Worm (Caenorhabditis elegans) whole organism, L1 larva: ENCODE measurements around the gene clec-175.

Experiments
- ceh-82 ChIP-seq, 3 experiments: fragments of 150-350 bp in 1 of 3; sonication (generic microtip) in 2 of 3; optimal IDR thresholded peaks; 2 replicates each; lab custom pipeline; 2014 to 2017; ENCODE audit warnings: missing biosample characterization in 3 of 3, missing genetic modification characterization in 3 of 3
- efl-3 ChIP-seq: fragments of 200-800 bp; sonication (Bioruptor generic); optimal IDR thresholded peaks from 2 replicates; lab custom pipeline; 2018; ENCODE audit warnings: mild to moderate bottlenecking, missing genetic modification characterization, missing compliant biosample characterization
- fos-1 ChIP-seq: fragments of 150-350 bp; optimal IDR thresholded peaks from 2 replicates; lab custom pipeline; 2014; ENCODE audit warnings: missing biosample characterization, missing genetic modification characterization
- hpl-2 ChIP-seq: fragments of 150-350 bp; optimal IDR thresholded peaks from 2 replicates; lab custom pipeline; 2014; ENCODE audit warnings: missing biosample characterization, missing genetic modification reagents, missing genetic modification characterization
- mab-9 ChIP-seq: fragments of 200-800 bp; sonication (Bioruptor generic); IDR thresholded peaks from 2 replicates; pipeline ENCODE4 v1.3.6; 2022; ENCODE audit warnings: missing genetic modification reagents, missing genetic modification characterization, missing compliant biosample characterization
- nhr-11 ChIP-seq: fragments of 150-350 bp; optimal IDR thresholded peaks from 2 replicates; lab custom pipeline; 2014; ENCODE audit warnings: missing biosample characterization, missing genetic modification characterization
- snpc-4 ChIP-seq: fragments of 150-350 bp; optimal IDR thresholded peaks from 2 replicates; lab custom pipeline; 2014; ENCODE audit warnings: missing biosample characterization, missing genetic modification characterization

clec-175 gene

ce11 chrIV:4475362-4476086, 53.4 kb downstream of the clec-175 start (continued):
- TF ChIP-seq mab-9 (GFP tag; lab: Robert Waterston, UW) (no peak), snpc-4 (no peak), fos-1 (tag; lab: Kevin White, UChicago) (no peak), nhr-11 (tag; lab: Kevin White, UChicago) (no peak), hpl-2 (GFP tag; lab: Kevin White, UChicago) (no peak), ceh-82 (tag; optimal IDR thresholded peaks at IDR 0.05; lab: Kevin White, UChicago) (no peak), efl-3 (no peak)
